Worm (Caenorhabditis elegans) whole organism, L3 larva: ENCODE data around the gene oef-1.

Experiments
- R02D3.7 ChIP-seq: fragments of 150-350 bp; optimal IDR thresholded peaks from 2 replicates; lab custom pipeline; 2014; ENCODE audit warnings: missing biosample characterization, missing genetic modification characterization
- ZK546.5 ChIP-seq: sonication (generic microtip); optimal IDR thresholded peaks from 2 replicates; lab custom pipeline; 2017; ENCODE audit warnings: missing biosample characterization, missing genetic modification characterization
- aly-2 ChIP-seq: fragments of 150-350 bp; optimal IDR thresholded peaks from 2 replicates; lab custom pipeline; 2014; ENCODE audit warnings: missing biosample characterization, missing genetic modification characterization
- ama-1 ChIP-seq: fragments of 150-350 bp; optimal IDR thresholded peaks from 2 replicates; lab custom pipeline; 2018
- ceh-28 ChIP-seq: fragments of 150-350 bp; optimal IDR thresholded peaks from 2 replicates; lab custom pipeline; 2014; ENCODE audit warnings: missing biosample characterization, missing genetic modification reagents, missing genetic modification characterization
- ceh-82 ChIP-seq: fragments of 150-350 bp; optimal IDR thresholded peaks from 2 replicates; lab custom pipeline; 2014; ENCODE audit warnings: missing biosample characterization, missing genetic modification characterization
- ceh-9 ChIP-seq: sonication (generic microtip); optimal IDR thresholded peaks from 2 replicates; lab custom pipeline; 2018; ENCODE audit warnings: missing biosample characterization, missing genetic modification characterization
- daf-12 ChIP-seq: fragments of 150-350 bp; optimal IDR thresholded peaks from 2 replicates; lab custom pipeline; 2014; ENCODE audit warnings: missing biosample characterization, missing genetic modification reagents, missing genetic modification characterization
- egl-5 ChIP-seq: fragments of 150-350 bp; optimal IDR thresholded peaks from 2 replicates; lab custom pipeline; 2017; ENCODE audit warnings: missing biosample characterization, missing genetic modification reagents, missing genetic modification characterization, inconsistent platforms
- elt-2 ChIP-seq: sonication (generic microtip); optimal IDR thresholded peaks from 2 replicates; lab custom pipeline; 2016; ENCODE audit warnings: missing genetic modification reagents, mild to moderate bottlenecking, missing genetic modification characterization, missing compliant biosample characterization
- elt-3 ChIP-seq, 3 experiments: fragments of 150-350 bp in 1 of 3; sonication (generic microtip) in 2 of 3; optimal IDR thresholded peaks; 2 replicates in 2 of 3; 4 replicates in 1 of 3; lab custom pipeline; 2014 to 2017; ENCODE audit warnings: missing biosample characterization in 3 of 3, missing genetic modification characterization in 3 of 3
- eor-1 ChIP-seq, 2 experiments: fragments of 150-350 bp; optimal IDR thresholded peaks; 2 replicates each; lab custom pipeline; 2014 to 2018; ENCODE audit warnings: missing biosample characterization in 2 of 2, missing genetic modification characterization in 2 of 2
- fkh-10 ChIP-seq: sonication (generic microtip); optimal IDR thresholded peaks from 2 replicates; lab custom pipeline; 2017; ENCODE audit warnings: missing biosample characterization, missing genetic modification reagents, missing genetic modification characterization
- fkh-2 ChIP-seq: fragments of 150-350 bp; optimal IDR thresholded peaks from 2 replicates; lab custom pipeline; 2014; ENCODE audit warnings: missing biosample characterization, missing genetic modification reagents, missing genetic modification characterization
- fos-1 ChIP-seq: fragments of 150-350 bp; optimal IDR thresholded peaks from 2 replicates; lab custom pipeline; 2014; ENCODE audit warnings: missing biosample characterization, missing genetic modification characterization
- hmg-11 ChIP-seq: sonication (generic microtip); optimal IDR thresholded peaks from 2 replicates; lab custom pipeline; 2016; ENCODE audit warnings: missing genetic modification characterization, missing compliant biosample characterization
- lin-15B ChIP-seq: fragments of 150-350 bp; optimal IDR thresholded peaks from 2 replicates; lab custom pipeline; 2014; ENCODE audit warnings: missing biosample characterization, missing genetic modification characterization
- lin-39 ChIP-seq: fragments of 150-350 bp; optimal IDR thresholded peaks from 2 replicates; lab custom pipeline; 2018; ENCODE audit warnings: missing biosample characterization, missing genetic modification reagents, missing genetic modification characterization
- lsy-12 ChIP-seq: sonication (generic microtip); optimal IDR thresholded peaks from 2 replicates; lab custom pipeline; 2016; ENCODE audit warnings: mild to moderate bottlenecking, missing genetic modification characterization, missing compliant biosample characterization
- mml-1 ChIP-seq: fragments of 150-350 bp; sonication (generic microtip); optimal IDR thresholded peaks from 3 replicates; lab custom pipeline; 2014; ENCODE audit warnings: missing biosample characterization, missing genetic modification characterization
- nfya-1 ChIP-seq: sonication (generic microtip); optimal IDR thresholded peaks from 2 replicates; lab custom pipeline; 2017; ENCODE audit warnings: missing genetic modification characterization, mild to moderate bottlenecking, missing compliant biosample characterization, antibody characterized with exemption, moderate library complexity; ENCODE audit not compliant: insufficient read depth
- nhr-11 ChIP-seq: fragments of 150-350 bp; optimal IDR thresholded peaks from 2 replicates; lab custom pipeline; 2014; ENCODE audit warnings: missing biosample characterization, missing genetic modification characterization
- nhr-12 ChIP-seq: fragments of 150-350 bp; optimal IDR thresholded peaks from 2 replicates; lab custom pipeline; 2014; ENCODE audit warnings: missing biosample characterization, missing genetic modification characterization
- nhr-23 ChIP-seq: fragments of 150-350 bp; optimal IDR thresholded peaks from 2 replicates; lab custom pipeline; 2014; ENCODE audit warnings: missing biosample characterization, missing genetic modification reagents, missing genetic modification characterization
- nhr-237 ChIP-seq: fragments of 150-350 bp; optimal IDR thresholded peaks from 2 replicates; lab custom pipeline; 2014; ENCODE audit warnings: missing biosample characterization, missing genetic modification characterization
- nhr-25 ChIP-seq: sonication (generic microtip); optimal IDR thresholded peaks from 2 replicates; lab custom pipeline; 2017; ENCODE audit warnings: missing biosample characterization, missing genetic modification characterization
- nhr-28 ChIP-seq: fragments of 150-350 bp; optimal IDR thresholded peaks from 2 replicates; lab custom pipeline; 2014; ENCODE audit warnings: missing biosample characterization, missing genetic modification characterization
- nhr-43 ChIP-seq: sonication (generic microtip); optimal IDR thresholded peaks from 2 replicates; lab custom pipeline; 2016; ENCODE audit warnings: mild to moderate bottlenecking, missing genetic modification characterization, missing compliant biosample characterization; ENCODE audit not compliant: poor library complexity, severe bottlenecking
- nhr-76 ChIP-seq: fragments of 150-350 bp; sonication (generic microtip); optimal IDR thresholded peaks from 5 replicates; lab custom pipeline; 2014; ENCODE audit warnings: missing biosample characterization, missing genetic modification characterization
- nhr-77 ChIP-seq: fragments of 150-350 bp; optimal IDR thresholded peaks from 2 replicates; lab custom pipeline; 2014; ENCODE audit warnings: missing biosample characterization, missing genetic modification characterization
- pha-4 ChIP-seq: fragments of 150-350 bp; optimal IDR thresholded peaks from 2 replicates; lab custom pipeline; 2014; ENCODE audit warnings: missing biosample characterization, missing genetic modification reagents, missing genetic modification characterization
- pqm-1 ChIP-seq: fragments of 150-350 bp; optimal IDR thresholded peaks from 2 replicates; lab custom pipeline; 2017; ENCODE audit warnings: missing biosample characterization, missing genetic modification characterization, inconsistent platforms
- sea-2 ChIP-seq: fragments of 150-350 bp; sonication (generic microtip); optimal IDR thresholded peaks from 4 replicates; lab custom pipeline; 2014; ENCODE audit warnings: missing biosample characterization, missing genetic modification reagents, missing genetic modification characterization
- skn-1 ChIP-seq: fragments of 150-350 bp; optimal IDR thresholded peaks from 2 replicates; lab custom pipeline; 2014; ENCODE audit warnings: missing biosample characterization, missing genetic modification characterization
- snpc-4 ChIP-seq: fragments of 150-350 bp; optimal IDR thresholded peaks from 2 replicates; lab custom pipeline; 2014; ENCODE audit warnings: missing biosample characterization, missing genetic modification characterization
- tbx-2 ChIP-seq: sonication (generic microtip); optimal IDR thresholded peaks from 2 replicates; lab custom pipeline; 2016; ENCODE audit warnings: mild to moderate bottlenecking, missing genetic modification characterization, missing compliant biosample characterization
- unc-39 ChIP-seq: sonication (generic microtip); optimal IDR thresholded peaks from 4 replicates; lab custom pipeline; 2017; ENCODE audit warnings: missing biosample characterization, missing genetic modification characterization
- unc-62 ChIP-seq: fragments of 150-350 bp; sonication (generic microtip); optimal IDR thresholded peaks from 4 replicates; lab custom pipeline; 2014; ENCODE audit warnings: missing biosample characterization, missing genetic modification reagents, missing genetic modification characterization
- zag-1 ChIP-seq: fragments of 150-350 bp; optimal IDR thresholded peaks from 2 replicates; lab custom pipeline; 2014; ENCODE audit warnings: missing biosample characterization, missing genetic modification characterization
- ztf-11 ChIP-seq: fragments of 150-350 bp; optimal IDR thresholded peaks from 2 replicates; lab custom pipeline; 2014; ENCODE audit warnings: missing biosample characterization, missing genetic modification characterization
- ztf-4 ChIP-seq: fragments of 150-350 bp; optimal IDR thresholded peaks from 2 replicates; lab custom pipeline; 2014; ENCODE audit warnings: missing biosample characterization, missing genetic modification characterization

Gene oef-1

ce11 chrIV:7505866-7506488 is 42.2 kb upstream of the oef-1 start:
- TF ChIP-seq nhr-237 = no peak
- no peak for TF ChIP-seq ceh-9 (tag; lab: Kevin White, UChicago)
- peak; percentile 48 for TF ChIP-seq lsy-12 (tag; lab: Kevin White, UChicago)
- peak; percentile 44 for TF ChIP-seq aly-2 (tag; lab: Kevin White, UChicago)
- TF ChIP-seq lin-39 = peak; percentile 25
- TF ChIP-seq nhr-43 (tag; lab: Kevin White, UChicago) = peak; percentile 54
- no peak for TF ChIP-seq ztf-11 (tag; lab: Kevin White, UChicago)
- no peak for TF ChIP-seq ztf-4 (tag; lab: Kevin White, UChicago)
- TF ChIP-seq elt-2 (tag; lab: Kevin White, UChicago) = peak; percentile 38
- TF ChIP-seq ceh-82 = no peak
- no peak for TF ChIP-seq unc-62 (GFP tag; lab: Kevin White, UChicago)
- no peak for TF ChIP-seq snpc-4 (tag; lab: Kevin White, UChicago)
- no peak for TF ChIP-seq sea-2 (GFP tag; lab: Kevin White, UChicago)
- TF ChIP-seq fkh-10 = no peak
- TF ChIP-seq hmg-11 (tag; lab: Kevin White, UChicago) = no peak
- peak; percentile 30 for TF ChIP-seq R02D3.7 (tag; lab: Kevin White, UChicago)
- peak; percentile 65 for TF ChIP-seq pha-4 (tag; lab: Kevin White, UChicago)
- no peak for TF ChIP-seq zag-1 (tag; lab: Kevin White, UChicago)
- TF ChIP-seq ceh-28 = no peak
- TF ChIP-seq egl-5 (tag; lab: Kevin White, UChicago) = no peak
- no peak for TF ChIP-seq daf-12 (tag; lab: Kevin White, UChicago)
- no peak for TF ChIP-seq fos-1 (tag; lab: Kevin White, UChicago)
- no peak for TF ChIP-seq nhr-23 (tag; lab: Kevin White, UChicago)
- TF ChIP-seq nhr-25 (tag; lab: Kevin White, UChicago) = no peak
- TF ChIP-seq pqm-1 (tag; lab: Kevin White, UChicago) = peak; percentile 4
- no peak for TF ChIP-seq nhr-77
- no peak for TF ChIP-seq nhr-11 (tag; lab: Kevin White, UChicago)
- TF ChIP-seq ama-1 (lab: Kevin White, UChicago) = peak; percentile 95

DNA sequence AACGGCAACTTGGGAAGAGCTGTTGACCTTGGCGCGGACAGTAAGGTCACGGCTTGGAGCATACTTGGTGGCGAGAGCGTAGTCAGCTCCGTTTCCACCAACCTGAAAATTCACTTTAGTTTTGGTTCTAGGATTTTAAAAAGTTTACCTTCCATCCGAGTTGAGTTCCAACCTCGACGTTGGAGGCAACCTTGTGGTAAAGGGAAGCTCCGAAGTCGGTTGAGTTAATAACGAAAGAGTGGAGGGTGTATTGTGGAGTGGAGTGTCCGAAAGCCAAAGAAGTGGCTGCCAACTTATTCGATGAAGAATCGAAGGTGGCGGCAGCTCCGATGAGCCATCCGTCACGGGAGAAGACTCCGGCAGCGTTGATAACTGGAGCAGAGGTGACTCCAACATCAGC is 41.5 kb upstream of the oef-1 start:
- no peak for TF ChIP-seq tbx-2 (tag; lab: Kevin White, UChicago)

DNA sequence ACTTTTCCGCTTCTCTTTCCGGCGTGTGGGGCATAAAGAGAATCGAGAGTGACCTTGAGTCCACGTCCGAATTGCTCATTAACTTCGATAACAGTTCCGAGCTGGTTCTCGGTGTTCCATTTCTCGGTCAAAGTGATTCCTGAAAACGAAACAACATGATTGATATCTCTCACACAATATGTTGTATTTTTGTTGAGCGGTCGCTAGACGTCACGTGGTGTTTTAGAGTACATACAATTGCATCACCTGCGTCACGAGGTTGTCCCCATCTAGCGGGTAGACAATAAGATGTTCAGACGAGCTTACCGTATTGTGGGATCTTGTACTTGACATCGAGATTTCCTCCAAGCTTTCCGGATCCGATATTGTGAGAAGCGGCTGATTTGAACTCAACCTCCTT is 40.9 kb upstream of the oef-1 start:
- TF ChIP-seq pha-4 (tag; lab: Kevin White, UChicago) (peak; percentile 66), ceh-82 (no peak), lin-15B (tag; lab: Kevin White, UChicago) (peak; percentile 23), elt-2 (tag; lab: Kevin White, UChicago) (peak; percentile 37), nhr-23 (tag; lab: Kevin White, UChicago) (peak; percentile 29), nhr-25 (tag; lab: Kevin White, UChicago) (peak; percentile 33), unc-39 (no peak), unc-62 (GFP tag; lab: Kevin White, UChicago) (no peak), nhr-43 (tag; lab: Kevin White, UChicago) (peak; percentile 52), ama-1 (lab: Kevin White, UChicago) (peak; percentile 83)

ce11 chrIV:7507841-7508509 is 40.2 kb upstream of the oef-1 start, which contains the start of the genes vdac-1 and R05G6.5:
vdac-1 (minus strand) TSS chrIV:7507891.
R05G6.5 (plus strand) TSS chrIV:7508367.
- TF ChIP-seq aly-2 (tag; lab: Kevin White, UChicago) (no peak), ztf-4 (tag; lab: Kevin White, UChicago) (no peak), skn-1 (tag; lab: Kevin White, UChicago) (no peak), nhr-25 (tag; lab: Kevin White, UChicago) (peak; percentile 84), egl-5 (tag; lab: Kevin White, UChicago) (peak; percentile 71), ceh-28 (peak; percentile 42), unc-39 (no peak), fos-1 (tag; lab: Kevin White, UChicago) (no peak), lin-15B (tag; lab: Kevin White, UChicago) (peak; percentile 90), fkh-10 (no peak), unc-62 (GFP tag; lab: Kevin White, UChicago) (peak; percentile 18), snpc-4 (tag; lab: Kevin White, UChicago) (peak; percentile 73), mml-1 (tag; lab: Kevin White, UChicago) (no peak), ceh-82 (no peak), fkh-2 (tag; lab: Kevin White, UChicago) (no peak), tbx-2 (tag; lab: Kevin White, UChicago) (no peak), nhr-12 (no peak), pqm-1 (tag; lab: Kevin White, UChicago) (peak; percentile 41), nhr-76 (tag; lab: Kevin White, UChicago) (peak; percentile 56), nhr-77 (no peak), nhr-28 (tag; lab: Kevin White, UChicago) (no peak), eor-1 (tag; optimal IDR thresholded peaks at IDR 0.05; lab: Kevin White, UChicago) (no peak), hmg-11 (tag; lab: Kevin White, UChicago) (peak; percentile 39), ztf-11 (tag; lab: Kevin White, UChicago) (no peak), ZK546.5 (tag; lab: Kevin White, UChicago) (no peak), zag-1 (tag; lab: Kevin White, UChicago) (no peak), elt-3 (tag; optimal IDR thresholded peaks at IDR 0.05; lab: Kevin White, UChicago) (peak in 1 of 3 experiments; percentile 9), lsy-12 (tag; lab: Kevin White, UChicago) (peak; percentile 66), sea-2 (GFP tag; lab: Kevin White, UChicago) (no peak), nfya-1 (peak; percentile 92), nhr-23 (tag; lab: Kevin White, UChicago) (peak; percentile 83)
